ENCODE assay signal across 1 fruit fly cellular context in the genomic region with DNA sequence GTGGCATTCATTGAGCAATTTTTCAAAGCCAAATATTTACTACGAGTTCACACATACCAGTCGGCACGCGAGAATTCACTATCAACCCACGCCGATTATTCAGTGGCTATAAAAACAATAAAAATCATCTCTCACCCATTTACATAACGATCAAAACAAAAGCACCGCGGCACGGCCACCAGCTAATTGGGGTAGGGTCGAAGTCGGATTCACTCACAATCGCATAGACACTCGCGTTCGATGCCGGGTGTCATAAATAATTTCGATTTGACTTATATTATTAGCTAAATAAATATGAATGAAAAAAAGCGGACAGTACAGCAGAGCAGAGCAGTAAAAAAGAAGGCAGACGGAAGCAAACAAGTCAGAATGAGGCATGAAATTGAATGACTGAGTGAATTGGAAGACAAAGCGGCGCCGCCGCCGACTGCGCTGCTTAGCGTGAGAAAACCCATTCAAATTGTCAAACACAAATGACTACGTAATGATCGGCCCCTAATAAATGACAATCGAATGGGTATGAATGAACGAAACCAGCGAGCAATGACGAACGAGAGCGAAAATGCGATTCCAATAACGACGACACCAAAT.
TF ChIP-seq lines count a peak whose summit lies in the region.

No protein-coding gene starts in this region.

TF ChIP-seq in whole organism, embryonic, 481 proteins besides CTCF, POLR2A, EP300 and RAD21 (continued from another document):
- TF ChIP-seq Hmr (GFP tag; optimal IDR thresholded peaks at IDR 0.05; lab: Kevin White, UChicago) (peak; percentile 50), sug (tag; optimal IDR thresholded peaks at IDR 0.05; lab: Kevin White, UChicago) (peak; percentile 94), ttk (GFP tag; IDR thresholded peaks at IDR 0.05; lab: Robert Waterston, UW) (no peak), Neu2 (GFP tag; optimal IDR thresholded peaks at IDR 0.05; lab: Kevin White, UChicago; ENCODE audit: borderline replicate concordance) (no peak), org-1 (GFP tag; optimal IDR thresholded peaks at IDR 0.05; lab: Kevin White, UChicago) (peak; percentile 4), lilli (GFP tag; optimal IDR thresholded peaks at IDR 0.05; lab: Kevin White, UChicago) (peak; percentile 2), CG18599 (GFP tag; optimal IDR thresholded peaks at IDR 0.05; lab: Kevin White, UChicago) (peak; percentile 1), Drgx (GFP tag; IDR thresholded peaks at IDR 0.05; lab: Robert Waterston, UW) (no peak), cwo (GFP tag; optimal IDR thresholded peaks at IDR 0.05; lab: Kevin White, UChicago) (peak; percentile 86), zfh2 (GFP tag; optimal IDR thresholded peaks at IDR 0.05; lab: Kevin White, UChicago) (peak; percentile 3), ftz-f1 (GFP tag; optimal IDR thresholded peaks at IDR 0.05; lab: Kevin White, UChicago) (peak; percentile 67), inv (GFP tag; IDR thresholded peaks at IDR 0.05; lab: Robert Waterston, UW; ENCODE audit: partially characterized antibody) (no peak), pb (GFP tag; optimal IDR thresholded peaks at IDR 0.05; lab: Kevin White, UChicago) (no peak), CG1233 (GFP tag; optimal IDR thresholded peaks at IDR 0.05; lab: Kevin White, UChicago) (peak; percentile 6), CG2678 (tag; optimal IDR thresholded peaks at IDR 0.05; lab: Kevin White, UChicago) (peak; percentile 31), Mad (GFP tag; optimal IDR thresholded peaks at IDR 0.05; lab: Kevin White, UChicago) (no peak), CG3281 (GFP tag; optimal IDR thresholded peaks at IDR 0.05; lab: Kevin White, UChicago) (peak; percentile 0), Nf-YB (GFP tag; optimal IDR thresholded peaks at IDR 0.05; lab: Kevin White, UChicago) (no peak), CG10431 (GFP tag; optimal IDR thresholded peaks at IDR 0.05; lab: Kevin White, UChicago) (no peak), exex (tag; optimal IDR thresholded peaks at IDR 0.05; lab: Kevin White, UChicago) (peak; percentile 63), grn (GFP tag; optimal IDR thresholded peaks at IDR 0.05; lab: Kevin White, UChicago) (no peak), CG15269 (tag; optimal IDR thresholded peaks at IDR 0.05; lab: Kevin White, UChicago) (peak; percentile 16), CG10209 (GFP tag; optimal IDR thresholded peaks at IDR 0.05; lab: Kevin White, UChicago) (peak; percentile 15), CG7839 (tag; optimal IDR thresholded peaks at IDR 0.05; lab: Kevin White, UChicago) (peak; percentile 1), CG10543 (GFP tag; optimal IDR thresholded peaks at IDR 0.05; lab: Kevin White, UChicago) (peak; percentile 76), nau (GFP tag; optimal IDR thresholded peaks at IDR 0.05; lab: Kevin White, UChicago) (peak; percentile 31), CG13894 (tag; optimal IDR thresholded peaks at IDR 0.05; lab: Kevin White, UChicago) (peak; percentile 23), mirr (GFP tag; optimal IDR thresholded peaks at IDR 0.05; lab: Kevin White, UChicago) (peak; percentile 57), CG10147 (GFP tag; optimal IDR thresholded peaks at IDR 0.05; lab: Kevin White, UChicago) (peak; percentile 3), Blimp-1 (GFP tag; optimal IDR thresholded peaks at IDR 0.05; lab: Kevin White, UChicago) (peak; percentile 85), MBD-R2 (GFP tag; IDR thresholded peaks at IDR 0.05; lab: Robert Waterston, UW) (no peak), maf-S (GFP tag; optimal IDR thresholded peaks at IDR 0.05; lab: Kevin White, UChicago) (peak; percentile 1), Hr78 (GFP tag; optimal IDR thresholded peaks at IDR 0.05; lab: Kevin White, UChicago) (peak in 1 of 2 experiments; percentile 29), Dll (GFP tag; IDR thresholded peaks at IDR 0.05; lab: Robert Waterston, UW; ENCODE audit: partially characterized antibody) (no peak), abd-A (tag; optimal IDR thresholded peaks at IDR 0.05; lab: Kevin White, UChicago) (peak; percentile 95), ase (GFP tag; IDR thresholded peaks at IDR 0.05; lab: Robert Waterston, UW) (no peak), Fer3 (tag; optimal IDR thresholded peaks at IDR 0.05; lab: Kevin White, UChicago) (peak; percentile 11), ara (GFP tag; IDR thresholded peaks at IDR 0.05; lab: Robert Waterston, UW) (no peak), D (optimal IDR thresholded peaks at IDR 0.05; lab: Kevin White, UChicago) (no peak), D (GFP tag; optimal IDR thresholded peaks at IDR 0.05; lab: Kevin White, UChicago) (no peak), sd (tag; optimal IDR thresholded peaks at IDR 0.05; lab: Kevin White, UChicago) (peak; percentile 97), dimm (GFP tag; IDR thresholded peaks at IDR 0.05; lab: Robert Waterston, UW) (no peak), CG7963 (GFP tag; IDR thresholded peaks at IDR 0.05; lab: Robert Waterston, UW; ENCODE audit: partially characterized antibody) (no peak), CG13296 (GFP tag; optimal IDR thresholded peaks at IDR 0.05; lab: Kevin White, UChicago) (peak; percentile 37), Deaf1 (tag; optimal IDR thresholded peaks at IDR 0.05; lab: Kevin White, UChicago) (peak; percentile 32), CG2120 (GFP tag; optimal IDR thresholded peaks at IDR 0.05; lab: Kevin White, UChicago) (peak; percentile 4), fru (optimal IDR thresholded peaks at IDR 0.05; lab: Kevin White, UChicago) (no peak), CG12942 (GFP tag; optimal IDR thresholded peaks at IDR 0.05; lab: Kevin White, UChicago) (no peak), HHEX (GFP tag; optimal IDR thresholded peaks at IDR 0.05; lab: Kevin White, UChicago) (no peak), lab (GFP tag; optimal IDR thresholded peaks at IDR 0.05; lab: Kevin White, UChicago) (peak; percentile 44), lbe (GFP tag; optimal IDR thresholded peaks at IDR 0.05; lab: Kevin White, UChicago) (no peak), kay (GFP tag; optimal IDR thresholded peaks at IDR 0.05; lab: Kevin White, UChicago) (peak; percentile 56), nmo (GFP tag; optimal IDR thresholded peaks at IDR 0.05; lab: Kevin White, UChicago) (no peak)
TF ChIP-seq in whole organism, embryonic: peak in this region for 49.
